Worm (Caenorhabditis elegans) whole organism, early embryonic: Measurements from ENCODE around the gene fzr-1.

Experiments
- B0310.2 ChIP-seq: sonication (generic microtip); optimal IDR thresholded peaks from 2 replicates; lab custom pipeline; 2016; ENCODE audit warnings: mild to moderate bottlenecking, missing genetic modification characterization, missing compliant biosample characterization
- F13C5.2 ChIP-seq: sonication (generic microtip); optimal IDR thresholded peaks from 2 replicates; lab custom pipeline; 2017; ENCODE audit warnings: mild to moderate bottlenecking, missing genetic modification characterization, inconsistent platforms, missing compliant biosample characterization
- ama-1 ChIP-seq: fragments of 150-350 bp; optimal IDR thresholded peaks from 2 replicates; lab custom pipeline; 2014
- ceh-36 ChIP-seq: sonication (generic microtip); optimal IDR thresholded peaks from 2 replicates; lab custom pipeline; 2016; ENCODE audit warnings: missing genetic modification characterization, inconsistent platforms, missing compliant biosample characterization
- flt-1 ChIP-seq: fragments of 200-800 bp; sonication (Bioruptor generic); IDR thresholded peaks from 2 replicates; pipeline ENCODE4 v1.3.6; 2022; ENCODE audit warnings: missing genetic modification characterization, missing compliant biosample characterization
- hmbx-1 ChIP-seq: sonication (generic microtip); optimal IDR thresholded peaks from 2 replicates; lab custom pipeline; 2016; ENCODE audit warnings: mild to moderate bottlenecking, missing genetic modification characterization, missing compliant biosample characterization
- hmg-4 ChIP-seq: fragments of 200-800 bp; sonication (Bioruptor generic); optimal IDR thresholded peaks from 2 replicates; lab custom pipeline; 2018; ENCODE audit warnings: mild to moderate bottlenecking, missing genetic modification characterization, missing compliant biosample characterization
- hnd-1 ChIP-seq: sonication (generic microtip); optimal IDR thresholded peaks from 2 replicates; lab custom pipeline; 2016; ENCODE audit warnings: missing genetic modification characterization, missing compliant biosample characterization
- scrt-1 ChIP-seq: fragments of 200-800 bp; sonication (Bioruptor generic); IDR thresholded peaks from 2 replicates; pipeline ENCODE4 v1.3.6; 2022; ENCODE audit warnings: missing genetic modification characterization, missing compliant biosample characterization
- sea-1 ChIP-seq: fragments of 200-800 bp; sonication (Bioruptor generic); conservative IDR thresholded peaks from 2 replicates; pipeline ENCODE4 v1.3.6; 2022; ENCODE audit warnings: missing genetic modification characterization, missing compliant biosample characterization
- tbx-11 ChIP-seq: fragments of 200-800 bp; sonication (Bioruptor generic); IDR thresholded peaks from 2 replicates; pipeline ENCODE4 v1.3.6; 2022; ENCODE audit warnings: missing genetic modification characterization, missing compliant biosample characterization

DNA sequence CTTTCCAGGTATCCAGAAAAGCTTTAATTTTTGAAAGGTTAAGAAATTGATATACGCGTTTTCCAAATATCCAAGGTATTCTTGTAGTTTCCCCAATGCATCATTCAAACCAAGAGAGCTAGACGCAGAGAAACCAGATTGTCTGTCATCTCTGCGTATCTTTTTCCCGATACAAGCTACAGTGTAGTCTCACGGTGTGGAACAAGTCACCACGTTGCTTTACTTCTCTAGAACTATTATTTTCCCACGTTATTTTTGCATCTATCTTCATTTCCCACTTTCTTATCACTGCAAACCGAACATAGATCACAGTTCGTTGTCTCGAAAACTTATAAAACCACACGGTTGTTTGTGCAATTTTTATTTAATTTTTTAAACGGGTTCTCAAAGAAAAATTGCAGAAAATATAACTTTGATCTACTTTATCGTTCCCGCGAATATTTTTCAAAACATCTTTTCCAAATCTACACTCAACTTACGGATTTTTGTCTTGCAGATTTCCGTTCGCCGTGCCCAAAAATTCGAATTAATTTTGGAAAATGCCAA lies 12.0 kb upstream of the fzr-1 start, which contains the start of gene gstk-1:
- TF ChIP-seq ama-1 (lab: Kevin White, UChicago) (no peak), tbx-11 (GFP tag; lab: Robert Waterston, UW) (no peak), scrt-1 (no peak), F13C5.2 (tag; lab: Kevin White, UChicago) (no peak), hnd-1 (tag; lab: Kevin White, UChicago) (no peak), flt-1 (GFP tag; lab: Robert Waterston, UW) (no peak), hmg-4 (GFP tag; lab: Kevin White, UChicago) (no peak), B0310.2 (tag; lab: Kevin White, UChicago) (no peak), ceh-36 (tag; lab: Kevin White, UChicago) (no peak), sea-1 (no peak), hmbx-1 (tag; lab: Kevin White, UChicago) (no peak)
